Worm (Caenorhabditis elegans) whole organism, young adult: ENCODE measurements around the gene F41E6.1.
A peak's percentile ranks its signal among the peaks of the same experiment; 100 is the strongest.

Experiments used
- F23B12.7 ChIP-seq: sonication (generic microtip); optimal IDR thresholded peaks from 2 replicates; lab custom pipeline; 2017; ENCODE audit warnings: missing genetic modification characterization, mild to moderate bottlenecking, missing compliant biosample characterization, antibody characterized with exemption, moderate library complexity; ENCODE audit not compliant: insufficient read depth
- T07F8.4 ChIP-seq: sonication (generic microtip); optimal IDR thresholded peaks from 2 replicates; lab custom pipeline; 2016; ENCODE audit warnings: mild to moderate bottlenecking, missing genetic modification characterization, moderate library complexity, missing compliant biosample characterization
- madf-6 ChIP-seq: fragments of 200-800 bp; sonication (Bioruptor generic); IDR thresholded peaks from 2 replicates; pipeline ENCODE4 v1.3.6; 2022; ENCODE audit warnings: missing genetic modification reagents, missing genetic modification characterization, missing compliant biosample characterization
- madf-8 ChIP-seq: fragments of 200-800 bp; sonication (Bioruptor generic); conservative IDR thresholded peaks from 2 replicates; pipeline ENCODE4 v1.3.6; 2022; ENCODE audit warnings: missing genetic modification reagents, missing genetic modification characterization, missing compliant biosample characterization
- repo-1 ChIP-seq: sonication (generic microtip); optimal IDR thresholded peaks from 2 replicates; lab custom pipeline; 2017; ENCODE audit warnings: mild to moderate bottlenecking, missing genetic modification characterization, missing compliant biosample characterization
- unc-62 ChIP-seq: fragments of 150-350 bp; optimal IDR thresholded peaks from 2 replicates; lab custom pipeline; 2014; ENCODE audit warnings: missing biosample characterization, missing genetic modification reagents, missing genetic modification characterization

DNA sequence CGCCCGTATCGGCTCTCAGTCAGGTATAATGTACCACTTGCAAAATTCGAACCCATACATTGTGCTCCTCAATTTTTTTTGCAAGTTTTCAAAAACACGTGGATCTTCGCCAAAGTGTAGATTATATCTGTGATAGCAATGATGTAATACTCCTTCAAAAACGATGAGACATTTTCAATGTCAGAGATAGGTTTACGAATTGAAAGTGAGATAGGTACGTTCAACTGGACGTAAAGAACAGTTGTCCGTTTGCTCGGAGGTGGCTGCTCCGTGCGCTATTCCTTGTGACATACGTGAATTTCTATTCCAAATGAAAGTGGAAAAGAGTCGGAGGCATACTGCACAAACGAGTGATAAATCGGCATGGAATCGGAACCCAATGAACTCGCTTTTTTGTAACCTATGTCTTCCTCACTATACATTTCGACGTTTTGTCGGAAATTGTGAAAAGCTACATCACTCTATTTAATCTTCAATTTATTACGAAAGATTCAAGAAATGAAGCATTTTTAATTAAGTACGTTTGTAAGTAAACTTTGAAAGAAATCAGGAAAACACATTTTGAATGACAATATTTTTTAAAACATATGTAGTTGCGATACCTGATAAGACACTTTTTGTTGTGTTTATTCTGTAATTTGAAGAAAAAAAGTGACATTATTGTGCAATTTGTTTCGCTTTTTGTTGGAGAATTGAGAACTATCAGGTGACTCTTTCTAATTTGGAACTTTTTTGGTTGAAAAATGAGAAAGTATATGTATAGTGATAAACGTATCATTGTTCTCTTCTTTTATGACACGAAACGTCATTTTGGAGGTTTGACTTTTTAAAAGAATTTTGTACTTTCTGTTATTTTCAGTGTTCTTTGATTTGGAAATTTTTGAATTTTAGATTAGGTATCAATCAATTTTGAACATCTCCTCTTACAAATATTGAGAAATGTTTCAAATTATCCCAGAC, 32.3 kb downstream of the F41E6.1 start:
- TF ChIP-seq F23B12.7 (no peak), madf-8 (GFP tag; lab: Robert Waterston, UW) (no peak), madf-6 (GFP tag; lab: Robert Waterston, UW) (no peak), T07F8.4 (tag; lab: Kevin White, UChicago) (no peak), repo-1 (tag; lab: Kevin White, UChicago) (no peak), unc-62 (GFP tag; lab: Kevin White, UChicago) (peak; percentile 61)
